Fruit fly (Drosophila melanogaster) whole organism, wandering third instar larva: ENCODE measurements around the gene janB.
A peak's percentile ranks its signal among the peaks of the same experiment; 100 is the strongest.

ENCODE experiments used
- Abd-B ChIP-seq: fragments of >200 bp; optimal IDR thresholded peaks from 2 replicates; lab custom pipeline; 2017; ENCODE audit warnings: missing biosample characterization, missing genetic modification characterization
- CG32264 ChIP-seq: fragments of 200-800 bp; sonication (Bioruptor generic); optimal IDR thresholded peaks from 2 replicates; lab custom pipeline; 2016; ENCODE audit warnings: missing biosample characterization, missing genetic modification characterization
- Dif ChIP-seq: fragments of 200-275, 200-300 bp; sonication (Bioruptor generic); optimal IDR thresholded peaks from 2 replicates; lab custom pipeline; 2018; ENCODE audit warnings: missing biosample characterization, missing genetic modification characterization; ENCODE audit not compliant: partially characterized antibody
- GATAd ChIP-seq: sonication (Bioruptor generic); optimal IDR thresholded peaks from 2 replicates; lab custom pipeline; 2016; ENCODE audit warnings: missing biosample characterization, missing genetic modification characterization
- HLH106 ChIP-seq: fragments of 200-800 bp; optimal IDR thresholded peaks from 3 replicates; lab custom pipeline; 2019; ENCODE audit warnings: missing biosample characterization, mild to moderate bottlenecking, missing genetic modification characterization, moderate library complexity
- Hnf4 ChIP-seq: fragments of 200-800 bp; sonication (Bioruptor generic); optimal IDR thresholded peaks from 2 replicates; lab custom pipeline; 2016; ENCODE audit warnings: missing biosample characterization, mild to moderate bottlenecking, missing genetic modification characterization
- Hr78 ChIP-seq: fragments of >200 bp; optimal IDR thresholded peaks from 2 replicates; lab custom pipeline; 2017; ENCODE audit warnings: missing biosample characterization, missing genetic modification characterization
- Hr83 ChIP-seq: fragments of 200-300 bp; sonication (Bioruptor generic); optimal IDR thresholded peaks from 2 replicates; lab custom pipeline; 2016; ENCODE audit warnings: missing biosample characterization, mild to moderate bottlenecking, missing genetic modification characterization, moderate library complexity; ENCODE audit not compliant: poor library complexity, severe bottlenecking
- Jra ChIP-seq: sonication (Bioruptor generic); optimal IDR thresholded peaks from 2 replicates; lab custom pipeline; 2016; ENCODE audit warnings: missing biosample characterization, missing genetic modification characterization
- Mio ChIP-seq: sonication (Bioruptor generic); optimal IDR thresholded peaks from 2 replicates; lab custom pipeline; 2016; ENCODE audit warnings: missing biosample characterization, missing genetic modification characterization
- Myc ChIP-seq: fragments of >200 bp; optimal IDR thresholded peaks from 2 replicates; lab custom pipeline; 2017
- N ChIP-seq: fragments of >200 bp; optimal IDR thresholded peaks from 2 replicates; lab custom pipeline; 2018; ENCODE audit warnings: missing biosample characterization, missing external identifiers, missing genetic modification characterization
- OdsH ChIP-seq: fragments of 200-800 bp; sonication (Bioruptor generic); optimal IDR thresholded peaks from 2 replicates; lab custom pipeline; 2016; ENCODE audit warnings: missing biosample characterization, mild to moderate bottlenecking, missing genetic modification characterization
- Rel ChIP-seq, 2 experiments: fragments of 200-800 bp; sonication (Bioruptor generic) in 1 of 2; optimal IDR thresholded peaks; 2 replicates in 1 of 2; 3 replicates in 1 of 2; lab custom pipeline; 2016 to 2019; ENCODE audit warnings: mild to moderate bottlenecking in 2 of 2, missing biosample characterization in 2 of 2, missing genetic modification characterization in 2 of 2, moderate library complexity in 1 of 2
- Sp1 ChIP-seq: fragments of 200-800 bp; sonication (Bioruptor generic); optimal IDR thresholded peaks from 3 replicates; lab custom pipeline; 2019; ENCODE audit warnings: missing biosample characterization, mild to moderate bottlenecking, missing genetic modification characterization, moderate library complexity
- Vsx2 ChIP-seq: fragments of 200-300, 225-300 bp; sonication (Bioruptor generic); optimal IDR thresholded peaks from 2 replicates; lab custom pipeline; 2018; ENCODE audit warnings: missing biosample characterization, missing genetic modification characterization; ENCODE audit not compliant: partially characterized antibody
- br ChIP-seq: fragments of 200-800 bp; sonication (Bioruptor generic); optimal IDR thresholded peaks from 2 replicates; lab custom pipeline; 2016; ENCODE audit warnings: missing biosample characterization, missing genetic modification characterization
- brk ChIP-seq: fragments of 200-800 bp; sonication (Bioruptor generic); optimal IDR thresholded peaks from 2 replicates; lab custom pipeline; 2016; ENCODE audit warnings: missing biosample characterization, mild to moderate bottlenecking, missing genetic modification characterization
- dl ChIP-seq, 2 experiments: fragments of 175-275, 200-275 bp in 1 of 2; fragments of 200-275 bp in 1 of 2; sonication (Bioruptor generic); optimal IDR thresholded peaks; lab custom pipeline; 2018; ENCODE audit warnings: mild to moderate bottlenecking in 2 of 2, missing biosample characterization in 2 of 2, missing genetic modification characterization in 2 of 2, moderate library complexity in 2 of 2; ENCODE audit not compliant: partially characterized antibody in 2 of 2, insufficient read depth in 1 of 2
- ey ChIP-seq: fragments of 200-800 bp; sonication (Bioruptor generic); optimal IDR thresholded peaks from 2 replicates; lab custom pipeline; 2016; ENCODE audit warnings: missing biosample characterization, missing genetic modification characterization
- foxo ChIP-seq, 2 experiments: fragments of 200-800 bp; sonication (Bioruptor generic); optimal IDR thresholded peaks; 2 replicates in 1 of 2; 3 replicates in 1 of 2; lab custom pipeline; 2016 to 2017; ENCODE audit warnings: missing biosample characterization in 2 of 2, missing genetic modification characterization in 2 of 2
- fru ChIP-seq: fragments of 200-800 bp; sonication (Bioruptor generic); optimal IDR thresholded peaks from 3 replicates; lab custom pipeline; 2016; ENCODE audit warnings: missing biosample characterization, mild to moderate bottlenecking, missing genetic modification characterization
- h ChIP-seq: fragments of 200-800 bp; sonication (Bioruptor generic); optimal IDR thresholded peaks from 3 replicates; lab custom pipeline; 2016; ENCODE audit warnings: missing biosample characterization, mild to moderate bottlenecking, missing genetic modification characterization
- jim ChIP-seq: fragments of 175-275, 200-325 bp; sonication (Bioruptor generic); optimal IDR thresholded peaks from 2 replicates; lab custom pipeline; 2016; ENCODE audit warnings: missing biosample characterization, mild to moderate bottlenecking, missing genetic modification characterization
- lola ChIP-seq: fragments of >200 bp; optimal IDR thresholded peaks from 2 replicates; lab custom pipeline; 2017; ENCODE audit warnings: missing biosample characterization, missing genetic modification characterization
- pan ChIP-seq: fragments of >200 bp; optimal IDR thresholded peaks from 2 replicates; lab custom pipeline; 2017
- psq ChIP-seq: fragments of 200-800 bp; sonication (Bioruptor generic); optimal IDR thresholded peaks from 3 replicates; lab custom pipeline; 2017; ENCODE audit warnings: missing biosample characterization, mild to moderate bottlenecking, missing genetic modification characterization, moderate library complexity
- rgr ChIP-seq: fragments of 200-800 bp; sonication (Bioruptor generic); optimal IDR thresholded peaks from 3 replicates; lab custom pipeline; 2016; ENCODE audit warnings: missing biosample characterization, mild to moderate bottlenecking, missing genetic modification characterization
- sage ChIP-seq: fragments of 200-800 bp; sonication (Bioruptor generic); optimal IDR thresholded peaks from 2 replicates; lab custom pipeline; 2016; ENCODE audit warnings: missing biosample characterization, mild to moderate bottlenecking, missing genetic modification characterization
- sv ChIP-seq: fragments of 200-800 bp; sonication (Bioruptor generic); optimal IDR thresholded peaks from 3 replicates; lab custom pipeline; 2016; ENCODE audit warnings: missing biosample characterization, missing genetic modification characterization
- tai ChIP-seq: sonication (Bioruptor generic); optimal IDR thresholded peaks from 2 replicates; lab custom pipeline; 2016; ENCODE audit warnings: missing biosample characterization, missing genetic modification characterization
- usp ChIP-seq: fragments of >200 bp; optimal IDR thresholded peaks from 2 replicates; lab custom pipeline; 2017; ENCODE audit warnings: missing biosample characterization, missing genetic modification characterization

janB gene

dm6 chr3R:30032281-30032680 is 6.2 kb downstream of the janB start:
- TF ChIP-seq sv (GFP tag; lab: Kevin White, UChicago) (no peak), rgr (no peak), N (GFP tag; lab: Kevin White, UChicago) (no peak), GATAd (GFP tag; lab: Kevin White, UChicago) (no peak), Sp1 (GFP tag; lab: Kevin White, UChicago) (no peak), Hr78 (GFP tag; lab: Kevin White, UChicago) (no peak), pan (lab: Kevin White, UChicago) (no peak), brk (GFP tag; lab: Kevin White, UChicago) (no peak), dl (GFP tag; optimal IDR thresholded peaks at IDR 0.05; lab: Kevin White, UChicago; ENCODE audit: insufficient read depth in 1 of 2, partially characterized antibody in 2 of 2) (no peak), Hr83 (GFP tag; lab: Kevin White, UChicago) (no peak), Mio (GFP tag; lab: Kevin White, UChicago) (no peak), Rel (GFP tag; optimal IDR thresholded peaks at IDR 0.05; lab: Kevin White, UChicago) (no peak), Rel (tag; optimal IDR thresholded peaks at IDR 0.05; lab: Kevin White, UChicago) (no peak), Myc (lab: Kevin White, UChicago) (no peak), psq (no peak), fru (GFP tag; lab: Kevin White, UChicago) (no peak)

dm6 chr3R:30030061-30030460 is 8.5 kb downstream of the janB start:
- TF ChIP-seq N (GFP tag; lab: Kevin White, UChicago), result no peak
- TF ChIP-seq CG32264 (GFP tag; lab: Kevin White, UChicago), result no peak
- no peak for TF ChIP-seq sage (GFP tag; lab: Kevin White, UChicago)
- no peak for TF ChIP-seq ey (GFP tag; lab: Kevin White, UChicago)
- no peak for TF ChIP-seq GATAd (GFP tag; lab: Kevin White, UChicago)
- no peak for TF ChIP-seq br
- no peak for TF ChIP-seq Vsx2 (GFP tag; lab: Kevin White, UChicago)
- no peak for TF ChIP-seq usp (GFP tag; lab: Kevin White, UChicago)
- TF ChIP-seq Dif, result no peak
- no peak for TF ChIP-seq HLH106
- no peak for TF ChIP-seq Jra
- TF ChIP-seq Abd-B, result no peak
- TF ChIP-seq OdsH, result no peak
- no peak for TF ChIP-seq foxo (GFP tag; optimal IDR thresholded peaks at IDR 0.05; lab: Kevin White, UChicago)
- no peak for TF ChIP-seq tai (GFP tag; lab: Kevin White, UChicago)
- TF ChIP-seq jim (GFP tag; lab: Kevin White, UChicago), result no peak
- TF ChIP-seq Hnf4, result no peak
- TF ChIP-seq sv (GFP tag; lab: Kevin White, UChicago), result no peak
- TF ChIP-seq Hr83 (GFP tag; lab: Kevin White, UChicago), result no peak

dm6 chr3R:30023445-30023844 is 15.1 kb downstream of the janB start:
- no peak for TF ChIP-seq foxo (GFP tag; optimal IDR thresholded peaks at IDR 0.05; lab: Kevin White, UChicago)
- TF ChIP-seq CG32264 (GFP tag; lab: Kevin White, UChicago), result no peak
- TF ChIP-seq pan (lab: Kevin White, UChicago), result no peak
- no peak for TF ChIP-seq lola
- TF ChIP-seq dl (GFP tag; optimal IDR thresholded peaks at IDR 0.05; lab: Kevin White, UChicago; ENCODE audit: insufficient read depth in 1 of 2, partially characterized antibody in 2 of 2), result no peak
- no peak for TF ChIP-seq tai (GFP tag; lab: Kevin White, UChicago)
- no peak for TF ChIP-seq h (GFP tag; lab: Kevin White, UChicago)
- no peak for TF ChIP-seq Dif

dm6 chr3R:30022452-30023028 is 16.0 kb downstream of the janB start, which contains the start of the genes RpS28a and Axn:
RpS28a (minus strand) TSS chr3R:30022648.
Axn (plus strand) TSS chr3R:30022842.
- TF ChIP-seq Hr78 (GFP tag; lab: Kevin White, UChicago), result peak; percentile 23
- TF ChIP-seq Vsx2 (GFP tag; lab: Kevin White, UChicago), result no peak
- TF ChIP-seq Myc (lab: Kevin White, UChicago), result peak; percentile 72
- no peak for TF ChIP-seq HLH106
